Fruit fly (Drosophila melanogaster): ENCODE results near the gene CG6683.

Gene CG6683

dm6 chr3L:8512428-8512827 lies 2.3 kb downstream of the CG6683 start, which contains the start of gene CG6765:
CG6765 (plus strand) TSS chr3L:8512767.
- TF ChIP-seq Myc (optimal IDR thresholded peaks at IDR 0.05) (no peak), h (GFP tag; optimal IDR thresholded peaks at IDR 0.05) (no peak), tai (GFP tag; optimal IDR thresholded peaks at IDR 0.05) (no peak), dsf (GFP tag; optimal IDR thresholded peaks at IDR 0.05; ENCODE audit: borderline replicate concordance) (no peak), sv (GFP tag; optimal IDR thresholded peaks at IDR 0.05) (no peak), Dif (GFP tag; optimal IDR thresholded peaks at IDR 0.05; ENCODE audit: partially characterized antibody) (peak; percentile 46), usp (GFP tag; optimal IDR thresholded peaks at IDR 0.05) (no peak)

- TF ChIP-seq psq (GFP tag; optimal IDR thresholded peaks at IDR 0.05) (peak; percentile 33), woc (GFP tag; optimal IDR thresholded peaks at IDR 0.05) (no peak), Myc (optimal IDR thresholded peaks at IDR 0.05) (peak; percentile 35), Hr83 (GFP tag; optimal IDR thresholded peaks at IDR 0.05; ENCODE audit: poor library complexity, severe bottlenecking) (no peak), HLH106 (tag; optimal IDR thresholded peaks at IDR 0.05) (peak; percentile 3), Sp1 (GFP tag; optimal IDR thresholded peaks at IDR 0.05) (no peak)
Measured at dm6 chr3L:8509567-8510109, 5.1 kb downstream of the CG6683 start, which contains the start of the genes ZC3H3 and Pus7. ZC3H3 (minus strand) TSS chr3L:8509763. Pus7 (plus strand) TSS chr3L:8510003.

dm6 chr3L:8506975-8507441 lies 7.7 kb downstream of the CG6683 start, which contains the start of gene CG43163:
CG43163 (minus strand) TSS chr3L:8507146.
- TF ChIP-seq tai (GFP tag; optimal IDR thresholded peaks at IDR 0.05) (no peak), pan (optimal IDR thresholded peaks at IDR 0.05) (no peak), CG32264 (GFP tag; optimal IDR thresholded peaks at IDR 0.05) (no peak), h (GFP tag; optimal IDR thresholded peaks at IDR 0.05) (no peak), CrebA (GFP tag; optimal IDR thresholded peaks at IDR 0.05; ENCODE audit: borderline replicate concordance) (no peak), dmrt93B (GFP tag; optimal IDR thresholded peaks at IDR 0.05) (no peak), OdsH (GFP tag; optimal IDR thresholded peaks at IDR 0.05) (peak; percentile 58), lola (GFP tag; optimal IDR thresholded peaks at IDR 0.05) (no peak), sv (GFP tag; optimal IDR thresholded peaks at IDR 0.05) (peak; percentile 49), usp (GFP tag; optimal IDR thresholded peaks at IDR 0.05) (no peak), Abd-B (GFP tag; optimal IDR thresholded peaks at IDR 0.05) (no peak), Hr83 (GFP tag; optimal IDR thresholded peaks at IDR 0.05; ENCODE audit: poor library complexity, severe bottlenecking) (peak; percentile 78), foxo (GFP tag; optimal IDR thresholded peaks at IDR 0.05) (peak in 1 of 2 experiments; percentile 72), psq (GFP tag; optimal IDR thresholded peaks at IDR 0.05) (peak; percentile 16), Dfd (GFP tag; optimal IDR thresholded peaks at IDR 0.05) (no peak), dl (GFP tag; optimal IDR thresholded peaks at IDR 0.05; ENCODE audit: insufficient read depth in 1 of 2, partially characterized antibody in 2 of 2) (no peak), dsf (GFP tag; optimal IDR thresholded peaks at IDR 0.05; ENCODE audit: borderline replicate concordance) (no peak), Jra (GFP tag; optimal IDR thresholded peaks at IDR 0.05) (no peak), Myc (optimal IDR thresholded peaks at IDR 0.05) (no peak), rgr (GFP tag; optimal IDR thresholded peaks at IDR 0.05) (peak; percentile 67), sage (GFP tag; optimal IDR thresholded peaks at IDR 0.05) (no peak), jim (GFP tag; optimal IDR thresholded peaks at IDR 0.05) (peak; percentile 16), GATAd (GFP tag; optimal IDR thresholded peaks at IDR 0.05) (no peak), woc (GFP tag; optimal IDR thresholded peaks at IDR 0.05) (no peak), Hnf4 (GFP tag; optimal IDR thresholded peaks at IDR 0.05) (no peak), br (GFP tag; optimal IDR thresholded peaks at IDR 0.05) (no peak), Vsx2 (GFP tag; optimal IDR thresholded peaks at IDR 0.05; ENCODE audit: partially characterized antibody) (no peak), Hr78 (GFP tag; optimal IDR thresholded peaks at IDR 0.05) (no peak), Rel (GFP tag; optimal IDR thresholded peaks at IDR 0.05) (no peak), Rel (tag; optimal IDR thresholded peaks at IDR 0.05) (peak; percentile 6), N (GFP tag; optimal IDR thresholded peaks at IDR 0.05) (no peak), Sp1 (GFP tag; optimal IDR thresholded peaks at IDR 0.05) (peak; percentile 47), brk (GFP tag; optimal IDR thresholded peaks at IDR 0.05) (no peak), fru (GFP tag; optimal IDR thresholded peaks at IDR 0.05) (no peak), Dif (GFP tag; optimal IDR thresholded peaks at IDR 0.05; ENCODE audit: partially characterized antibody) (peak; percentile 41), ey (GFP tag; optimal IDR thresholded peaks at IDR 0.05) (peak; percentile 56), HLH106 (tag; optimal IDR thresholded peaks at IDR 0.05) (peak; percentile 60), Mio (GFP tag; optimal IDR thresholded peaks at IDR 0.05) (no peak), CG9705 (GFP tag; optimal IDR thresholded peaks at IDR 0.05) (peak; percentile 23)

Measured in whole organism, wandering third instar larva.